Worm (Caenorhabditis elegans): ENCODE data around the gene zig-5.

DNA sequence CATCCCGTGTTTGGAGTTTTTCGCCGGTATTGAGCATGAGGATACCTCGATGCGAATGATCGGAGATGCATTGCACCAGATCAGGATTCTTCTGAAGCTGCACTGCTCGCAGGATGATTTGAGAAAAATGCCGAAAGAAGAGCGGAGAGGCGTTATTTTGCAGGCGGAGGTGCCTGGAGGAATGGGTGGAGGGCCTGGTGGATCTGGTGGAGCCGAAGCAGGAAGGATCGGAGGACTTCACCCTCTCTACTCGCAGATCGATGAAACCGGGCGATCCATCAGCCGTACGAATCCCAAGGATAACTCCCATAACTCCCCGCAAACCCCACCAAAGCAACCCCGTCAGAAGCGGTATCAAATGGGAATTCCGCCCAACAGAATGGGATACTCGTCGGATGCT lies 14.1 kb downstream of the zig-5 start:
- TF ChIP-seq ces-1 (GFP tag; optimal IDR thresholded peaks at IDR 0.05) (no peak), mef-2 (tag; optimal IDR thresholded peaks at IDR 0.05) (no peak), tlp-1 (tag; optimal IDR thresholded peaks at IDR 0.05) (no peak), snpc-4 (tag; optimal IDR thresholded peaks at IDR 0.05) (no peak), fos-1 (tag; optimal IDR thresholded peaks at IDR 0.05) (no peak), snu-23 (GFP tag; optimal IDR thresholded peaks at IDR 0.05) (no peak), elt-2 (tag; optimal IDR thresholded peaks at IDR 0.05) (no peak), hlh-17 (GFP tag; optimal IDR thresholded peaks at IDR 0.05; ENCODE audit: borderline replicate concordance) (no peak), sptf-1 (tag; optimal IDR thresholded peaks at IDR 0.05) (no peak), lin-35 (GFP tag; optimal IDR thresholded peaks at IDR 0.05) (no peak), ceh-82 (tag; optimal IDR thresholded peaks at IDR 0.05) (no peak), nhr-84 (tag; optimal IDR thresholded peaks at IDR 0.05) (no peak), lsy-2 (tag; optimal IDR thresholded peaks at IDR 0.05) (no peak)
